Fruit fly (Drosophila melanogaster): Measurements from ENCODE around the gene CG34290.

DNA sequence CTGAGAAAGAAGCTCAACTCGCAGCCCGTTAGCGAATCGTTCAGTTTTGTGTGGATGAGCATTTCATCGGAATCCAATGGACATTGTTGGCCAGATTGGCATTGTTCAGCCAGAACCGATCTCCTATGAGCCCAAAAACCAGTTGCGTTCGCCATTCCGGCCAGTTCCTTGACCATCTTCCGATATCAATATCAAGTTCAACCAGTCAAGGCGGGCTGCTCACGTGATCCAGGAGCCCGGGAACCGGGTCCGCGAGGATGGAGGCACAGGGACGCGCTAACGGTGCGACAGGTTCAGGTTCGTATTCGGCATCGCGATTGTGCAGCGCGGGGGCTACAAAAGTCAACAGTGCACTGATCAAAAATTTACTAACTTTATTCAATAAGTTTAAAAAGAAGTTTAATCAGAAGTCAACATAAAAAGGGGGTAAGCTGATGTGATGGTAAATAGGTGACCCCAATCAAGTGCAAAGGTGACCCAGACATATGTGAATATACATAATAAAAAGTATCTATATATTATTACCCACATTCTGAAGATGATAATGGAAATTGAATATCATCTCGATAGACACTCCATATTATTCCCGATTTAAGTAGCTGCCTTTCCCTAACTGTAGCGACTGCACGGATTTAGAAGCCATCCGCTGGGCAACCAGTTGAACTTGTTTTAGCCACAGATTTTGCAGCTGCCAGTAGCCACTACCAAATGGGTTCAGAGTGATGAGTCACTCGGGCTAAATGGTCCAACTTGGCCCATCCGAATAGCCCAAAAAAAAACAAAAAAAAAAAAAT is 22.6 kb downstream of the CG34290 start:
- TF ChIP-seq CG8478 (optimal IDR thresholded peaks at IDR 0.05) (no peak), CTCF (optimal IDR thresholded peaks at IDR 0.05) (no peak)

Measured in S2 (cell line).